Worm (Caenorhabditis elegans) whole organism, early embryonic: ENCODE data around the gene fbxa-138.

Source experiments
- B0310.2 ChIP-seq: sonication (generic microtip); optimal IDR thresholded peaks from 2 replicates; lab custom pipeline; 2016; ENCODE audit warnings: mild to moderate bottlenecking, missing genetic modification characterization, missing compliant biosample characterization
- F13C5.2 ChIP-seq: sonication (generic microtip); optimal IDR thresholded peaks from 2 replicates; lab custom pipeline; 2017; ENCODE audit warnings: mild to moderate bottlenecking, missing genetic modification characterization, inconsistent platforms, missing compliant biosample characterization
- aly-1 ChIP-seq: sonication (generic microtip); optimal IDR thresholded peaks from 2 replicates; lab custom pipeline; 2016; ENCODE audit warnings: missing genetic modification characterization, missing compliant biosample characterization
- ama-1 ChIP-seq: fragments of 150-350 bp; optimal IDR thresholded peaks from 2 replicates; lab custom pipeline; 2014
- ceh-13 ChIP-seq: fragments of 200-800 bp; sonication (Bioruptor generic); optimal IDR thresholded peaks from 2 replicates; lab custom pipeline; 2018; ENCODE audit warnings: mild to moderate bottlenecking, missing genetic modification characterization, missing compliant biosample characterization
- ets-7 ChIP-seq: sonication (generic microtip); optimal IDR thresholded peaks from 2 replicates; lab custom pipeline; 2016; ENCODE audit warnings: missing genotype, missing genetic modification characterization, missing compliant biosample characterization
- flt-1 ChIP-seq: fragments of 200-800 bp; sonication (Bioruptor generic); IDR thresholded peaks from 2 replicates; pipeline ENCODE4 v1.3.6; 2022; ENCODE audit warnings: missing genetic modification characterization, missing compliant biosample characterization
- hmbx-1 ChIP-seq: sonication (generic microtip); optimal IDR thresholded peaks from 2 replicates; lab custom pipeline; 2016; ENCODE audit warnings: mild to moderate bottlenecking, missing genetic modification characterization, missing compliant biosample characterization
- scrt-1 ChIP-seq: fragments of 200-800 bp; sonication (Bioruptor generic); IDR thresholded peaks from 2 replicates; pipeline ENCODE4 v1.3.6; 2022; ENCODE audit warnings: missing genetic modification characterization, missing compliant biosample characterization
- sea-1 ChIP-seq: fragments of 200-800 bp; sonication (Bioruptor generic); conservative IDR thresholded peaks from 2 replicates; pipeline ENCODE4 v1.3.6; 2022; ENCODE audit warnings: missing genetic modification characterization, missing compliant biosample characterization
- tbx-11 ChIP-seq: fragments of 200-800 bp; sonication (Bioruptor generic); IDR thresholded peaks from 2 replicates; pipeline ENCODE4 v1.3.6; 2022; ENCODE audit warnings: missing genetic modification characterization, missing compliant biosample characterization
- tbx-37 ChIP-seq: fragments of 200-800 bp; sonication (Bioruptor generic); conservative IDR thresholded peaks from 2 replicates; pipeline ENCODE4 v1.3.6; 2022; ENCODE audit warnings: missing genetic modification reagents, missing genetic modification characterization, missing compliant biosample characterization

ce11 chrIII:1392763-1393162 is 8.7 kb upstream of the fbxa-138 start:
- TF ChIP-seq ama-1 (lab: Kevin White, UChicago) (no peak), scrt-1 (GFP tag; lab: Robert Waterston, UW) (no peak), F13C5.2 (tag; lab: Kevin White, UChicago) (no peak), hmbx-1 (tag; lab: Kevin White, UChicago) (no peak), tbx-37 (no peak), flt-1 (GFP tag; lab: Robert Waterston, UW) (no peak), B0310.2 (tag; lab: Kevin White, UChicago) (no peak), aly-1 (tag; lab: Kevin White, UChicago) (no peak), tbx-11 (GFP tag; lab: Robert Waterston, UW) (no peak), sea-1 (GFP tag; lab: Robert Waterston, UW) (no peak), ets-7 (tag; lab: Kevin White, UChicago) (no peak), ceh-13 (GFP tag; lab: Kevin White, UChicago) (no peak)
